Worm (Caenorhabditis elegans) whole organism, young adult: ENCODE results near the gene T27E4.7.

Experiments
- F55B11.4 ChIP-seq: sonication (generic microtip); optimal IDR thresholded peaks from 2 replicates; lab custom pipeline; 2016; ENCODE audit warnings: missing compliant biosample characterization, missing genetic modification characterization, borderline replicate concordance; ENCODE audit not compliant: insufficient read depth
- ama-1 ChIP-seq, 3 experiments: fragments of 150-350 bp in 1 of 3; sonication (generic microtip) in 2 of 3; optimal IDR thresholded peaks; 2 replicates each; lab custom pipeline; 2014 to 2018; ENCODE audit warnings: missing biosample characterization in 2 of 3, missing genetic modification characterization in 2 of 3, missing genetic modification reagents in 2 of 3
- athp-1 ChIP-seq: sonication (generic microtip); optimal IDR thresholded peaks from 2 replicates; lab custom pipeline; 2017; ENCODE audit warnings: mild to moderate bottlenecking, missing genetic modification characterization, missing compliant biosample characterization
- attf-3 ChIP-seq: fragments of 200-800 bp; sonication (Bioruptor generic); conservative IDR thresholded peaks from 2 replicates; pipeline ENCODE4 v1.3.6; 2022; ENCODE audit warnings: missing genetic modification reagents, missing genetic modification characterization, missing compliant biosample characterization
- chd-7 ChIP-seq: sonication (generic microtip); optimal IDR thresholded peaks from 2 replicates; lab custom pipeline; 2016; ENCODE audit warnings: mild to moderate bottlenecking, missing genetic modification characterization, moderate library complexity, missing compliant biosample characterization
- lag-1 ChIP-seq: fragments of 200-800 bp; sonication (Bioruptor generic); IDR thresholded peaks from 2 replicates; pipeline ENCODE4 v1.3.6; 2022; ENCODE audit warnings: missing genetic modification reagents, missing genetic modification characterization, missing compliant biosample characterization
- mes-4 ChIP-seq: sonication (generic microtip); optimal IDR thresholded peaks from 2 replicates; lab custom pipeline; 2016; ENCODE audit warnings: missing genotype, missing genetic modification characterization, missing compliant biosample characterization
- snpc-4 ChIP-seq, 5 experiments: fragments of 150-350 bp in 1 of 5; sonication (generic microtip) in 4 of 5; optimal IDR thresholded peaks; 2 replicates each; lab custom pipeline; 2014 to 2018; ENCODE audit warnings: missing genetic modification characterization in 5 of 5, missing biosample characterization in 3 of 5, antibody characterized with exemption in 2 of 5, mild to moderate bottlenecking in 2 of 5, missing compliant biosample characterization in 2 of 5, missing genotype in 2 of 5, moderate library complexity in 2 of 5, missing genetic modification reagents in 1 of 5

- TF ChIP-seq chd-7 (tag; lab: Kevin White, UChicago) = peak; percentile 33
- no peak for TF ChIP-seq ama-1 (optimal IDR thresholded peaks at IDR 0.05; lab: Kevin White, UChicago)
- no peak for TF ChIP-seq ama-1 (GFP tag; optimal IDR thresholded peaks at IDR 0.05; lab: Kevin White, UChicago)
- no peak for TF ChIP-seq attf-3 (GFP tag; lab: Robert Waterston, UW)
- TF ChIP-seq athp-1 (tag; lab: Kevin White, UChicago) = no peak
- TF ChIP-seq lag-1 = no peak
- TF ChIP-seq mes-4 (tag; lab: Kevin White, UChicago) = no peak
- TF ChIP-seq F55B11.4 (tag; lab: Kevin White, UChicago) = no peak
- TF ChIP-seq snpc-4 (GFP tag; optimal IDR thresholded peaks at IDR 0.05; lab: Kevin White, UChicago) = no peak
- peak in 1 of 4 experiments; percentile 18 for TF ChIP-seq snpc-4 (tag; optimal IDR thresholded peaks at IDR 0.05; lab: Kevin White, UChicago)
These were observed 18.0 kb upstream of the T27E4.7 start for ce11 chrV:9094060-9094628.
